Worm (Caenorhabditis elegans) whole organism, L2 larva: Measurements from ENCODE around the gene scvp-1.

Experiments used
- C34F6.9 ChIP-seq: fragments of 150-350 bp; optimal IDR thresholded peaks from 2 replicates; lab custom pipeline; 2014; ENCODE audit warnings: missing biosample characterization, missing genetic modification characterization
- F13H6.1 ChIP-seq: sonication (generic microtip); optimal IDR thresholded peaks from 2 replicates; lab custom pipeline; 2016; ENCODE audit warnings: missing genetic modification characterization, missing compliant biosample characterization
- R02D3.7 ChIP-seq: fragments of 150-350 bp; optimal IDR thresholded peaks from 2 replicates; lab custom pipeline; 2014; ENCODE audit warnings: missing biosample characterization, missing genetic modification characterization
- Y55F3AM.14 ChIP-seq: fragments of 200-800 bp; sonication (Bioruptor generic); optimal IDR thresholded peaks from 2 replicates; lab custom pipeline; 2018; ENCODE audit warnings: mild to moderate bottlenecking, missing genetic modification characterization, missing compliant biosample characterization
- ZK546.5 ChIP-seq: sonication (generic microtip); optimal IDR thresholded peaks from 2 replicates; lab custom pipeline; 2017; ENCODE audit warnings: missing biosample characterization, missing genetic modification characterization
- aly-2 ChIP-seq: fragments of 150-350 bp; optimal IDR thresholded peaks from 2 replicates; lab custom pipeline; 2014; ENCODE audit warnings: missing biosample characterization, missing genetic modification characterization
- blmp-1 ChIP-seq: sonication (generic microtip); optimal IDR thresholded peaks from 2 replicates; lab custom pipeline; 2017; ENCODE audit warnings: missing genetic modification characterization, mild to moderate bottlenecking, missing compliant biosample characterization, antibody characterized with exemption, moderate library complexity; ENCODE audit not compliant: insufficient read depth
- ceh-16 ChIP-seq: fragments of 150-350 bp; optimal IDR thresholded peaks from 2 replicates; lab custom pipeline; 2014; ENCODE audit warnings: missing biosample characterization, missing genetic modification characterization
- ceh-82 ChIP-seq: fragments of 150-350 bp; optimal IDR thresholded peaks from 2 replicates; lab custom pipeline; 2014; ENCODE audit warnings: missing biosample characterization, missing genetic modification characterization
- dmd-4 ChIP-seq: sonication (generic microtip); optimal IDR thresholded peaks from 2 replicates; lab custom pipeline; 2017; ENCODE audit warnings: missing biosample characterization, missing genetic modification characterization
- egl-27 ChIP-seq: sonication (generic microtip); optimal IDR thresholded peaks from 3 replicates; lab custom pipeline; 2017; ENCODE audit warnings: missing biosample characterization, missing genetic modification reagents, missing genetic modification characterization
- elt-3 ChIP-seq: sonication (generic microtip); optimal IDR thresholded peaks from 2 replicates; lab custom pipeline; 2017; ENCODE audit warnings: missing biosample characterization, missing genetic modification characterization
- fos-1 ChIP-seq: fragments of 150-350 bp; optimal IDR thresholded peaks from 2 replicates; lab custom pipeline; 2014; ENCODE audit warnings: missing biosample characterization, missing genetic modification characterization
- gmeb-1 ChIP-seq: fragments of 150-350 bp; optimal IDR thresholded peaks from 2 replicates; lab custom pipeline; 2014; ENCODE audit warnings: missing biosample characterization, missing genetic modification characterization
- lin-11 ChIP-seq: fragments of 150-350 bp; sonication (generic microtip); optimal IDR thresholded peaks from 2 replicates; lab custom pipeline; 2014; ENCODE audit warnings: missing biosample characterization, missing genetic modification characterization, inconsistent platforms, mixed read lengths
- lin-13 ChIP-seq: fragments of 150-350 bp; optimal IDR thresholded peaks from 2 replicates; lab custom pipeline; 2014; ENCODE audit warnings: missing biosample characterization, missing genetic modification reagents, missing genetic modification characterization
- lin-39 ChIP-seq: fragments of 150-350 bp; optimal IDR thresholded peaks from 2 replicates; lab custom pipeline; 2014; ENCODE audit warnings: missing biosample characterization, missing genetic modification reagents, missing genetic modification characterization
- lsy-2 ChIP-seq, 2 experiments: fragments of 150-350 bp in 1 of 2; sonication (generic microtip) in 1 of 2; optimal IDR thresholded peaks; 2 replicates each; lab custom pipeline; 2014 to 2017; ENCODE audit warnings: missing biosample characterization in 2 of 2, missing genetic modification characterization in 2 of 2
- mab-5 ChIP-seq: fragments of 150-350 bp; optimal IDR thresholded peaks from 2 replicates; lab custom pipeline; 2014; ENCODE audit warnings: missing biosample characterization, missing genetic modification characterization
- mbf-1 ChIP-seq: sonication (generic microtip); optimal IDR thresholded peaks from 2 replicates; lab custom pipeline; 2017; ENCODE audit warnings: missing biosample characterization, missing genetic modification characterization
- mdl-1 ChIP-seq, 2 experiments: fragments of 150-350 bp in 1 of 2; sonication (generic microtip) in 1 of 2; optimal IDR thresholded peaks; 2 replicates each; lab custom pipeline; 2017; ENCODE audit warnings: missing biosample characterization in 2 of 2, missing genetic modification characterization in 2 of 2
- nhr-10 ChIP-seq: sonication (generic microtip); optimal IDR thresholded peaks from 2 replicates; lab custom pipeline; 2017; ENCODE audit warnings: missing biosample characterization, missing genetic modification characterization
- nhr-12 ChIP-seq: fragments of 150-350 bp; optimal IDR thresholded peaks from 2 replicates; lab custom pipeline; 2014; ENCODE audit warnings: missing biosample characterization, missing genetic modification characterization
- nhr-21 ChIP-seq: fragments of 150-350 bp; optimal IDR thresholded peaks from 2 replicates; lab custom pipeline; 2014; ENCODE audit warnings: missing biosample characterization, missing genetic modification characterization
- nhr-23 ChIP-seq: fragments of 150-350 bp; optimal IDR thresholded peaks from 2 replicates; lab custom pipeline; 2014; ENCODE audit warnings: missing biosample characterization, missing genetic modification reagents, missing genetic modification characterization
- nhr-237 ChIP-seq: fragments of 150-350 bp; optimal IDR thresholded peaks from 2 replicates; lab custom pipeline; 2014; ENCODE audit warnings: missing biosample characterization, missing genetic modification characterization
- nhr-25 ChIP-seq: fragments of 150-350 bp; sonication (generic microtip); optimal IDR thresholded peaks from 3 replicates; lab custom pipeline; 2014; ENCODE audit warnings: missing biosample characterization, missing genetic modification characterization
- nhr-6 ChIP-seq: fragments of 150-350 bp; optimal IDR thresholded peaks from 2 replicates; lab custom pipeline; 2014; ENCODE audit warnings: missing biosample characterization, missing genetic modification characterization
- nhr-77 ChIP-seq: fragments of 150-350 bp; optimal IDR thresholded peaks from 2 replicates; lab custom pipeline; 2014; ENCODE audit warnings: missing biosample characterization, missing genetic modification characterization
- peb-1 ChIP-seq: fragments of 150-350 bp; optimal IDR thresholded peaks from 2 replicates; lab custom pipeline; 2014; ENCODE audit warnings: missing biosample characterization, missing genetic modification characterization
- sem-4 ChIP-seq: fragments of 150-350 bp; optimal IDR thresholded peaks from 2 replicates; lab custom pipeline; 2014; ENCODE audit warnings: missing biosample characterization, missing genetic modification reagents, missing genetic modification characterization
- skn-1 ChIP-seq: sonication (generic microtip); optimal IDR thresholded peaks from 2 replicates; lab custom pipeline; 2017; ENCODE audit warnings: missing biosample characterization, missing genetic modification characterization
- sma-3 ChIP-seq: sonication (generic microtip); optimal IDR thresholded peaks from 2 replicates; lab custom pipeline; 2016; ENCODE audit warnings: missing genetic modification reagents, missing genetic modification characterization, missing compliant biosample characterization
- sma-9 ChIP-seq, 2 experiments: fragments of 150-350 bp in 1 of 2; sonication (generic microtip) in 1 of 2; optimal IDR thresholded peaks; 2 replicates each; lab custom pipeline; 2014 to 2016; ENCODE audit warnings: missing genetic modification characterization in 2 of 2, mild to moderate bottlenecking in 1 of 2, missing biosample characterization in 1 of 2, missing compliant biosample characterization in 1 of 2, missing genetic modification reagents in 1 of 2, moderate library complexity in 1 of 2
- snpc-4 ChIP-seq: fragments of 150-350 bp; optimal IDR thresholded peaks from 2 replicates; lab custom pipeline; 2014; ENCODE audit warnings: missing biosample characterization, missing genetic modification characterization
- unc-39 ChIP-seq: fragments of 150-350 bp; optimal IDR thresholded peaks from 2 replicates; lab custom pipeline; 2014; ENCODE audit warnings: missing biosample characterization, missing genetic modification characterization
- unc-55 ChIP-seq: fragments of 150-350 bp; sonication (generic microtip); optimal IDR thresholded peaks from 3 replicates; lab custom pipeline; 2014; ENCODE audit warnings: missing biosample characterization, missing genetic modification reagents, missing genetic modification characterization
- zag-1 ChIP-seq: fragments of 150-350 bp; optimal IDR thresholded peaks from 2 replicates; lab custom pipeline; 2014; ENCODE audit warnings: missing biosample characterization, missing genetic modification characterization
- ztf-11 ChIP-seq: sonication (generic microtip); optimal IDR thresholded peaks from 2 replicates; lab custom pipeline; 2017; ENCODE audit warnings: missing biosample characterization, missing genetic modification characterization

The scvp-1 gene

DNA sequence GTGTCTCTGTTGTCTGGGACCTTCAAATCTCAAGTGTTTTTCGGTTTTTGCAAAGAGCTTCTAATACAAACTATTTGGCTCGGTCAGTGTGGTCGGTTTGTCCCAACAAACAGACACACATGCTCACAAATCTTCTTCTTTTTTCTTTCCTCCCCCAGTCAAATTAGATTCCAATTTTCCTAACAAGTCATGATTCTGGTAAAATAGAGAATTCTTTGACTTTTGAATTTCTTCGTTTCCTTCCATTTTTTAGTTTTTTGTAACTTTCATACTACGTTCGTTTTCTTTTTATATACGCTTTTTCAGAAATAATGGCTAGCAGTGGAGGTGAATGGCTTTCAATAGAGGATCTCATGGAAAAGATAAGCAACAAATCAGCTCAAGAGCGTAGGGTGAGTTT lies 27.3 kb downstream of the scvp-1 start, which contains the start of gene F32D8.15:
Gene F32D8.15, plus strand, starts transcription at position 301 of the 400 bp plus-strand sequence.
- TF ChIP-seq aly-2 (tag; lab: Kevin White, UChicago) (no peak), R02D3.7 (tag; lab: Kevin White, UChicago) (no peak), ztf-11 (tag; lab: Kevin White, UChicago) (no peak), sma-3 (GFP tag; lab: Kevin White, UChicago) (no peak), gmeb-1 (tag; lab: Kevin White, UChicago) (no peak), snpc-4 (tag; lab: Kevin White, UChicago) (no peak), lin-39 (tag; lab: Kevin White, UChicago) (no peak), F13H6.1 (no peak), nhr-25 (no peak), lin-11 (tag; lab: Kevin White, UChicago) (no peak), nhr-6 (tag; lab: Kevin White, UChicago) (no peak)

DNA sequence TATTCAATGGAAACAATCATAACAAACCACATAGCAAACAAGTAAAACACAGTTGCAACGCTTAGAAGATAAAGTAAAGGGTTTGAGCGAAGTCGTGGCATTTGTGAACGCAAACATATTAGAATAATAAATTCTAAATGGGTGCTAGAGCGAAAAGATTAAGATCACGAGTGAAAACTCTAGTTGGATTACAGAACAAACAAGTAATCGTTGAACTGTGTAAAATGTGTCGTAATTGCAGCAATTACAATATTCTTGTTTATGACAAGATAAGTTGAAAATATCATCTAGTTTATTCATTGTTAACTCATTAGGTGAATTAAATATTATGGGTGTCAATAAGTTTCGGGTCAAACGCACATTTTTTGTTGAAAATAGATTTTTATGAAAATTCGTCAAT lies 28.4 kb downstream of the scvp-1 start, which contains the start of gene F32D8.8:
Gene F32D8.8, minus strand, starts transcription at position 101 of the 400 bp plus-strand sequence.
- TF ChIP-seq skn-1 (tag; lab: Kevin White, UChicago) (no peak), nhr-12 (tag; lab: Kevin White, UChicago) (no peak), sma-9 (GFP tag; optimal IDR thresholded peaks at IDR 0.05; lab: Kevin White, UChicago) (no peak), sma-9 (tag; optimal IDR thresholded peaks at IDR 0.05; lab: Kevin White, UChicago) (no peak), F13H6.1 (no peak), ztf-11 (tag; lab: Kevin White, UChicago) (no peak), sem-4 (tag; lab: Kevin White, UChicago) (no peak), peb-1 (no peak), mbf-1 (no peak), mab-5 (tag; lab: Kevin White, UChicago) (no peak), unc-39 (tag; lab: Kevin White, UChicago) (no peak), sma-3 (GFP tag; lab: Kevin White, UChicago) (no peak), lin-13 (GFP tag; lab: Kevin White, UChicago) (no peak), ceh-82 (tag; lab: Kevin White, UChicago) (no peak), nhr-77 (tag; lab: Kevin White, UChicago) (no peak), elt-3 (tag; lab: Kevin White, UChicago) (no peak), ZK546.5 (tag; lab: Kevin White, UChicago) (no peak)

DNA sequence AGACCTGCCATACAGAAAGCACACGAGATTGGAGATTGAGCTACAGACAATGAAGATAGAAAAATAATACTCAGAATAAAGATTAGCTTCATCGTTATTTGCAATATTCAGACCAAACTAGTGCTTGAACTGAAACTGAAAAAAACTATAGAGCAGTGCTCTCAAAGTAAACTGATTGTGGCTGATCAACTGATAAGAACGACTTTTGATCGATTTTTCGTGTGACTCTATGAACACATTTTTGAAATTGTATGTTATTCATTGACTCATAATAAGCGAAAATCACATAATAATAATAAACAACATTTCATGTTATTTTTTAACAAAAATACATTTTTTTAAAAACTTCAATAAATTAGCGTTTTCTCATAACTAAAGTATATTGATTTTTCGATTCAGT lies 30.0 kb downstream of the scvp-1 start, which contains the start of gene spp-16:
Gene spp-16, minus strand, starts transcription at position 179 of the 400 bp plus-strand sequence.
- peak; percentile 37 for TF ChIP-seq fos-1 (tag; lab: Kevin White, UChicago)
- no peak for TF ChIP-seq snpc-4 (tag; lab: Kevin White, UChicago)
- no peak for TF ChIP-seq sem-4 (tag; lab: Kevin White, UChicago)

DNA sequence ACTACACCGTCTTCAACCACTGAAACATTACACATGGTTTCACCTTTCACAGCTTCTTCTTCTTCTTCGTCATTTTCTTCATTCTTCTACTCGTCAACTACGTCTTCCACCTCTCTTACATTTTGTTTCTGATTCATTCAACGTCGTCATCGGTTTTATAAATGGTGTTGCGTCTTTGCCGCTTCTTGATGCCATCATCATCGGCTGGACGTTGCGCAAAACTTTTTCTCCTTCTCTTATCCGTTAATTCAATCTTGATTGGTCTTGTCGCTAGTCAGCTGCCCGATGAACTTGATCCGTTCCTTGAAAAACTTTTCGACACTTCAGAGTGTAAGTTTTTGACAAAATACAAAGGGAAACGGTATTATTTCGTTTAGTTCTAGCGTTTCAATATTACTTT lies 32.5 kb downstream of the scvp-1 start:
- TF ChIP-seq ceh-16, result peak; percentile 24
- TF ChIP-seq lin-39 (tag; lab: Kevin White, UChicago), result no peak
- no peak for TF ChIP-seq aly-2 (tag; lab: Kevin White, UChicago)
- TF ChIP-seq nhr-25, result peak; percentile 34
- no peak for TF ChIP-seq ceh-82 (tag; lab: Kevin White, UChicago)
- TF ChIP-seq blmp-1 (tag; lab: Kevin White, UChicago), result no peak
- TF ChIP-seq gmeb-1 (tag; lab: Kevin White, UChicago), result no peak
- no peak for TF ChIP-seq sma-3 (GFP tag; lab: Kevin White, UChicago)
- no peak for TF ChIP-seq nhr-21 (tag; lab: Kevin White, UChicago)
- TF ChIP-seq zag-1 (tag; lab: Kevin White, UChicago), result no peak
- TF ChIP-seq, all 48 proteins: peak for 2

DNA sequence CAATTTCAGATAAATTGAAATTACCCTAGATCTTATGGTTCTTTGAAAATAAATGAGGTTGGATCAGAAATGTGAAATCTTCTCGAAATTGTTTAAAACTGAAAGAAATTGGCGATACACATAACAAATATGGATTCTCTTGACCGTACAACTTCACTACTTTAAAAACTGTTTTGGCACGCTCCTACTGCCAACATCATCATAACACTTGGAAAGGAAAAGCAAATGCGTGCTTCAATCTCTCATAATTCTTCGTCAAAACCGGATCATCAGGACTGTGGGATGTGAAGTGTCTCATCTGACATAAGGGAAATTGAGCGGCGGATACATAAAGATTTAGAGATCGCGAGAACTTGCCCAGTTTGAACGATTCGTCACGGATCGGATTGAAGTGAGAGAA lies 33.0 kb downstream of the scvp-1 start, which contains the start of gene F32D8.7:
Gene F32D8.7, plus strand, starts transcription at position 329 of the 400 bp plus-strand sequence.
- TF ChIP-seq unc-55 (GFP tag; lab: Kevin White, UChicago) (no peak), Y55F3AM.14 (GFP tag; lab: Kevin White, UChicago) (no peak), sem-4 (tag; lab: Kevin White, UChicago) (no peak), R02D3.7 (tag; lab: Kevin White, UChicago) (no peak)

DNA sequence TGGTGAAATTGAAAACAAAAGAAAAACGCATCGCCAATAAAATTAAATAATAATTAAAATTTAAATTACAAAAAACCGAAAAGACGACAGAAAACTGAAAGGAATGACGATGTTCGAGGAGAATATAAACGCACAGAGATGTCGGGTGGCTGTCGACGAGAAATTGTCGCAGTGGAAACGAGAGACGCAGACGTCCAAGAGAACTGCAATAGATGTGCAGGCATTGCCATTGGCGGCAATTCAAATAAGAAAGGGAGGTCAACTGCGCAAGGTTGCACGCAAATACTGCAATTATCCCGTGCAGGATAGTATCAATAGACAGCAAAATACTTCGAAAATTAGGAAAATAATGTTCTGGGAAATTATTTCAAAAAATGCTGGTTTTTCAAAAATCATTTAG lies 33.9 kb downstream of the scvp-1 start:
- TF ChIP-seq F13H6.1 (peak; percentile 98), elt-3 (tag; lab: Kevin White, UChicago) (no peak), sma-9 (GFP tag; optimal IDR thresholded peaks at IDR 0.05; lab: Kevin White, UChicago) (peak; percentile 100), sma-9 (tag; optimal IDR thresholded peaks at IDR 0.05; lab: Kevin White, UChicago) (no peak), C34F6.9 (tag; lab: Kevin White, UChicago) (peak; percentile 100), nhr-237 (peak; percentile 85), gmeb-1 (tag; lab: Kevin White, UChicago) (peak; percentile 100), nhr-25 (peak; percentile 99), mbf-1 (no peak), egl-27 (tag; lab: Kevin White, UChicago) (peak; percentile 97), lin-39 (tag; lab: Kevin White, UChicago) (peak; percentile 53), ztf-11 (tag; lab: Kevin White, UChicago) (peak; percentile 71), nhr-77 (tag; lab: Kevin White, UChicago) (peak; percentile 92), mdl-1 (tag; optimal IDR thresholded peaks at IDR 0.05; lab: Kevin White, UChicago) (peak; percentile 74 to 90), dmd-4 (tag; lab: Kevin White, UChicago) (peak; percentile 58), snpc-4 (tag; lab: Kevin White, UChicago) (peak; percentile 89), ceh-82 (tag; lab: Kevin White, UChicago) (peak; percentile 93), nhr-23 (tag; lab: Kevin White, UChicago) (no peak), lsy-2 (tag; optimal IDR thresholded peaks at IDR 0.05; lab: Kevin White, UChicago) (peak; percentile 95 to 98), sma-3 (GFP tag; lab: Kevin White, UChicago) (peak; percentile 99), nhr-10 (tag; lab: Kevin White, UChicago) (peak; percentile 79)
